Fruit fly (Drosophila melanogaster) whole organism, wandering third instar larva: ENCODE data around the gene CG11790.
A peak's percentile ranks its signal among the peaks of the same experiment; 100 is the strongest.

ENCODE experiments used
- Abd-B ChIP-seq: fragments of >200 bp; optimal IDR thresholded peaks from 2 replicates; lab custom pipeline; 2017; ENCODE audit warnings: missing biosample characterization, missing genetic modification characterization
- CG32264 ChIP-seq: fragments of 200-800 bp; sonication (Bioruptor generic); optimal IDR thresholded peaks from 2 replicates; lab custom pipeline; 2016; ENCODE audit warnings: missing biosample characterization, missing genetic modification characterization
- CG9705 ChIP-seq: fragments of 200-800 bp; sonication (Bioruptor generic); optimal IDR thresholded peaks from 2 replicates; lab custom pipeline; 2018; ENCODE audit warnings: missing biosample characterization, mild to moderate bottlenecking, missing genetic modification characterization
- Dfd ChIP-seq: fragments of >200 bp; optimal IDR thresholded peaks from 2 replicates; lab custom pipeline; 2017; ENCODE audit warnings: missing biosample characterization, missing genetic modification characterization
- Dif ChIP-seq: fragments of 200-275, 200-300 bp; sonication (Bioruptor generic); optimal IDR thresholded peaks from 2 replicates; lab custom pipeline; 2018; ENCODE audit warnings: missing biosample characterization, missing genetic modification characterization; ENCODE audit not compliant: partially characterized antibody
- GATAd ChIP-seq: sonication (Bioruptor generic); optimal IDR thresholded peaks from 2 replicates; lab custom pipeline; 2016; ENCODE audit warnings: missing biosample characterization, missing genetic modification characterization
- HLH106 ChIP-seq: fragments of 200-800 bp; optimal IDR thresholded peaks from 3 replicates; lab custom pipeline; 2019; ENCODE audit warnings: missing biosample characterization, mild to moderate bottlenecking, missing genetic modification characterization, moderate library complexity
- Hnf4 ChIP-seq: fragments of 200-800 bp; sonication (Bioruptor generic); optimal IDR thresholded peaks from 2 replicates; lab custom pipeline; 2016; ENCODE audit warnings: missing biosample characterization, mild to moderate bottlenecking, missing genetic modification characterization
- Hr83 ChIP-seq: fragments of 200-300 bp; sonication (Bioruptor generic); optimal IDR thresholded peaks from 2 replicates; lab custom pipeline; 2016; ENCODE audit warnings: missing biosample characterization, mild to moderate bottlenecking, missing genetic modification characterization, moderate library complexity; ENCODE audit not compliant: poor library complexity, severe bottlenecking
- Jra ChIP-seq: sonication (Bioruptor generic); optimal IDR thresholded peaks from 2 replicates; lab custom pipeline; 2016; ENCODE audit warnings: missing biosample characterization, missing genetic modification characterization
- Mio ChIP-seq: sonication (Bioruptor generic); optimal IDR thresholded peaks from 2 replicates; lab custom pipeline; 2016; ENCODE audit warnings: missing biosample characterization, missing genetic modification characterization
- Myc ChIP-seq: fragments of >200 bp; optimal IDR thresholded peaks from 2 replicates; lab custom pipeline; 2017
- N ChIP-seq: fragments of >200 bp; optimal IDR thresholded peaks from 2 replicates; lab custom pipeline; 2018; ENCODE audit warnings: missing biosample characterization, missing external identifiers, missing genetic modification characterization
- OdsH ChIP-seq: fragments of 200-800 bp; sonication (Bioruptor generic); optimal IDR thresholded peaks from 2 replicates; lab custom pipeline; 2016; ENCODE audit warnings: missing biosample characterization, mild to moderate bottlenecking, missing genetic modification characterization
- Rel ChIP-seq, 2 experiments: fragments of 200-800 bp; sonication (Bioruptor generic) in 1 of 2; optimal IDR thresholded peaks; 2 replicates in 1 of 2; 3 replicates in 1 of 2; lab custom pipeline; 2016 to 2019; ENCODE audit warnings: mild to moderate bottlenecking in 2 of 2, missing biosample characterization in 2 of 2, missing genetic modification characterization in 2 of 2, moderate library complexity in 1 of 2
- Sp1 ChIP-seq: fragments of 200-800 bp; sonication (Bioruptor generic); optimal IDR thresholded peaks from 3 replicates; lab custom pipeline; 2019; ENCODE audit warnings: missing biosample characterization, mild to moderate bottlenecking, missing genetic modification characterization, moderate library complexity
- Vsx2 ChIP-seq: fragments of 200-300, 225-300 bp; sonication (Bioruptor generic); optimal IDR thresholded peaks from 2 replicates; lab custom pipeline; 2018; ENCODE audit warnings: missing biosample characterization, missing genetic modification characterization; ENCODE audit not compliant: partially characterized antibody
- br ChIP-seq: fragments of 200-800 bp; sonication (Bioruptor generic); optimal IDR thresholded peaks from 2 replicates; lab custom pipeline; 2016; ENCODE audit warnings: missing biosample characterization, missing genetic modification characterization
- brk ChIP-seq: fragments of 200-800 bp; sonication (Bioruptor generic); optimal IDR thresholded peaks from 2 replicates; lab custom pipeline; 2016; ENCODE audit warnings: missing biosample characterization, mild to moderate bottlenecking, missing genetic modification characterization
- dl ChIP-seq, 2 experiments: fragments of 175-275, 200-275 bp in 1 of 2; fragments of 200-275 bp in 1 of 2; sonication (Bioruptor generic); optimal IDR thresholded peaks; lab custom pipeline; 2018; ENCODE audit warnings: mild to moderate bottlenecking in 2 of 2, missing biosample characterization in 2 of 2, missing genetic modification characterization in 2 of 2, moderate library complexity in 2 of 2; ENCODE audit not compliant: partially characterized antibody in 2 of 2, insufficient read depth in 1 of 2
- ey ChIP-seq: fragments of 200-800 bp; sonication (Bioruptor generic); optimal IDR thresholded peaks from 2 replicates; lab custom pipeline; 2016; ENCODE audit warnings: missing biosample characterization, missing genetic modification characterization
- foxo ChIP-seq, 2 experiments: fragments of 200-800 bp; sonication (Bioruptor generic); optimal IDR thresholded peaks; 2 replicates in 1 of 2; 3 replicates in 1 of 2; lab custom pipeline; 2016 to 2017; ENCODE audit warnings: missing biosample characterization in 2 of 2, missing genetic modification characterization in 2 of 2
- fru ChIP-seq: fragments of 200-800 bp; sonication (Bioruptor generic); optimal IDR thresholded peaks from 3 replicates; lab custom pipeline; 2016; ENCODE audit warnings: missing biosample characterization, mild to moderate bottlenecking, missing genetic modification characterization
- h ChIP-seq: fragments of 200-800 bp; sonication (Bioruptor generic); optimal IDR thresholded peaks from 3 replicates; lab custom pipeline; 2016; ENCODE audit warnings: missing biosample characterization, mild to moderate bottlenecking, missing genetic modification characterization
- lola ChIP-seq: fragments of >200 bp; optimal IDR thresholded peaks from 2 replicates; lab custom pipeline; 2017; ENCODE audit warnings: missing biosample characterization, missing genetic modification characterization
- pan ChIP-seq: fragments of >200 bp; optimal IDR thresholded peaks from 2 replicates; lab custom pipeline; 2017
- psq ChIP-seq: fragments of 200-800 bp; sonication (Bioruptor generic); optimal IDR thresholded peaks from 3 replicates; lab custom pipeline; 2017; ENCODE audit warnings: missing biosample characterization, mild to moderate bottlenecking, missing genetic modification characterization, moderate library complexity
- rgr ChIP-seq: fragments of 200-800 bp; sonication (Bioruptor generic); optimal IDR thresholded peaks from 3 replicates; lab custom pipeline; 2016; ENCODE audit warnings: missing biosample characterization, mild to moderate bottlenecking, missing genetic modification characterization
- sage ChIP-seq: fragments of 200-800 bp; sonication (Bioruptor generic); optimal IDR thresholded peaks from 2 replicates; lab custom pipeline; 2016; ENCODE audit warnings: missing biosample characterization, mild to moderate bottlenecking, missing genetic modification characterization
- tai ChIP-seq: sonication (Bioruptor generic); optimal IDR thresholded peaks from 2 replicates; lab custom pipeline; 2016; ENCODE audit warnings: missing biosample characterization, missing genetic modification characterization
- woc ChIP-seq: sonication (Bioruptor generic); optimal IDR thresholded peaks from 2 replicates; lab custom pipeline; 2016; ENCODE audit warnings: missing biosample characterization, mild to moderate bottlenecking, missing genetic modification characterization

CG11790 gene

DNA sequence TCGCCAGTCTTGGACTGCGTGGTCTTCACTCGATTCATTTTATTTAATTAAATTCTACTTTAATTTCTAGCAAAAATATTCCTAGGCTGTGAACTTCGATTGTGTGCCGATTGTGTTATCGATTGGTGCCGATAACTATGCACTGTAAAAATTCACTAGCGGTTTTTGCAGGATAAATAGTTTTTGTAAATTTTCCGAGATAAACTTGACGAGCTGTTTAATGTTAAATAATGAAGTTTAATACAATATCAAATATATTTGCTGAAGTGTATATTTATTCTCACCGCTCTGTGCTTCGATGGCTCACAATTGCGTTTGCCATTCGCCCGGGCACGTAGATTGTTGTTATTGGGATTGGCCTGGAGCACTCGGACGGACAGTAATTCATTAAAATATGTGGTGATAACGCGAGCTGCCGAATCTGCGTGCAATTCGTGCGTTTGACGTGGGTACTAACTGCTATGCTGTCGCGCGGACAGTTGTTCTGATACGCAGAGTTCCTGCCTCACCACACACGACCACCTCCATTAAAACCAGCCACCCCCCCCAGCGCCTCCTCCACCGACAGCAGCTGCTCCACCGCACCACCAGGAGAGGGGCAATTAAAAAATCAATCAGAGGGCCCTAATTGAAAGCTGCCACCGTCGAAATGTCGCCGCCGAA is 22.5 kb upstream of the CG11790 start, which contains the start of the genes EMC6 and Hr96 (continued):
- TF ChIP-seq brk (GFP tag; lab: Kevin White, UChicago): no peak
- no peak for TF ChIP-seq dl (GFP tag; optimal IDR thresholded peaks at IDR 0.05; lab: Kevin White, UChicago; ENCODE audit: insufficient read depth in 1 of 2, partially characterized antibody in 2 of 2)
- no peak for TF ChIP-seq lola (GFP tag; lab: Kevin White, UChicago)
- peak; percentile 14 to 94 for TF ChIP-seq foxo (GFP tag; optimal IDR thresholded peaks at IDR 0.05; lab: Kevin White, UChicago)
- no peak for TF ChIP-seq tai (GFP tag; lab: Kevin White, UChicago)
- TF ChIP-seq sage (GFP tag; lab: Kevin White, UChicago): no peak
- peak; percentile 92 for TF ChIP-seq ey (GFP tag; lab: Kevin White, UChicago)
- peak; percentile 60 for TF ChIP-seq Mio (GFP tag; lab: Kevin White, UChicago)
- TF ChIP-seq N: no peak
- peak; percentile 94 for TF ChIP-seq rgr

DNA sequence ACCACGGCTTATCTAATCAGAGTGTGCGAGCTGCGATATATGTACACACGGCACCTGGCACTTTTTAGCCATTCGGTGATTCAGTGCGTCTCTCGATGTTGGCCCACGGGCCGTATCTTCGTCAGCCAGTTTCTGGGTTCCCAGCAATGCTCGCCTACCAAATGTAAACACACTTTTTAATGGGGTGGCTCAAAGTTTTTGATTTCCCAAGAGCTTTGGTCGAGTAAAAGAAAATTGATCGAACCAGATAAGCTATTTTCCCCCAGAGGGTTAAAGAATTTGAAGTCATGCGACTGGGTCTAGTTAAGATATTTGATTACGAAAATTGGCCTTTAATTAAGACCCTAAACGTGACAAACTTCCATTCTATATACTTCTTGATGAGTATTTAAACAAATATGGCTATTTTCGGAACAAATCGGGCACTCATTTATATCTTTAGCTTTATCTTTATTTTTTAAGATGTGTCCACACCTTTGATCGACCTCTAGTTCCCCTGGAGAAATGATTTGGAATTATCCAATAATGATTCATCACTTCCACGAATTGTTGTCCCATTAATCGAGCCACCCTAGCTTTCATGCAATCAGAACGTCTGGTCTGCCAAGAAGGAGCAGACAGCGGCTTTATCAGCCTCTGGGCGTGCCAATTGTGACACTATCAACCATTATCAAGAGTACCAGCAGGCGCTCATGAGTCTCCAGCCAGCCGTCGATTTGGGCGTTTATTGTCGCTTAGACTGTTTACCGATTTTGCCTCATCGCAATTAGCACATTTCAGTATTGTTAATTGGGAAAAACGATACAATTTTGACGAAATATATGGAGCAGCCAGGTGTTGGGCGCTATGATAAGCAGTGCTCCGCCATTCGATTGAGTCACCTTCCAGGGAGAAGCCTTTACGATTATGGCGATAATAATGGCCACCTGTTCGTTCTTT is 20.0 kb upstream of the CG11790 start:
- TF ChIP-seq Dfd (no peak), Jra (GFP tag; lab: Kevin White, UChicago) (peak; percentile 50), Vsx2 (GFP tag; lab: Kevin White, UChicago) (no peak), Hr83 (peak; percentile 8), Sp1 (peak; percentile 79), rgr (peak; percentile 69), ey (GFP tag; lab: Kevin White, UChicago) (peak; percentile 72), foxo (GFP tag; optimal IDR thresholded peaks at IDR 0.05; lab: Kevin White, UChicago) (peak; percentile 72 to 81), fru (no peak), psq (GFP tag; lab: Kevin White, UChicago) (peak; percentile 60), CG32264 (GFP tag; lab: Kevin White, UChicago) (peak; percentile 79), Mio (GFP tag; lab: Kevin White, UChicago) (peak; percentile 39), OdsH (GFP tag; lab: Kevin White, UChicago) (peak; percentile 71), dl (GFP tag; optimal IDR thresholded peaks at IDR 0.05; lab: Kevin White, UChicago; ENCODE audit: insufficient read depth in 1 of 2, partially characterized antibody in 2 of 2) (no peak), Rel (GFP tag; optimal IDR thresholded peaks at IDR 0.05; lab: Kevin White, UChicago) (no peak), Rel (tag; optimal IDR thresholded peaks at IDR 0.05; lab: Kevin White, UChicago) (peak; percentile 13), h (GFP tag; lab: Kevin White, UChicago) (peak; percentile 77), woc (GFP tag; lab: Kevin White, UChicago) (no peak), CG9705 (peak; percentile 2), Dif (GFP tag; lab: Kevin White, UChicago) (peak; percentile 45)
- TF ChIP-seq, all 38 proteins: peak for 14

dm6 chr3R:25032686-25033085 is 14.8 kb upstream of the CG11790 start:
- no peak for TF ChIP-seq sage (GFP tag; lab: Kevin White, UChicago)
- TF ChIP-seq Myc (lab: Kevin White, UChicago): no peak
- TF ChIP-seq GATAd (GFP tag; lab: Kevin White, UChicago): no peak
- TF ChIP-seq fru: no peak

- TF ChIP-seq fru (no peak), Hr83 (peak; percentile 20)
- TF ChIP-seq, all 38 proteins: peak for 1
These were observed 14.3 kb upstream of the CG11790 start, which contains the start of gene Smg6 for dm6 chr3R:25033142-25033586. TSS of gene Smg6 (minus strand) at chr3R:25033465.

DNA sequence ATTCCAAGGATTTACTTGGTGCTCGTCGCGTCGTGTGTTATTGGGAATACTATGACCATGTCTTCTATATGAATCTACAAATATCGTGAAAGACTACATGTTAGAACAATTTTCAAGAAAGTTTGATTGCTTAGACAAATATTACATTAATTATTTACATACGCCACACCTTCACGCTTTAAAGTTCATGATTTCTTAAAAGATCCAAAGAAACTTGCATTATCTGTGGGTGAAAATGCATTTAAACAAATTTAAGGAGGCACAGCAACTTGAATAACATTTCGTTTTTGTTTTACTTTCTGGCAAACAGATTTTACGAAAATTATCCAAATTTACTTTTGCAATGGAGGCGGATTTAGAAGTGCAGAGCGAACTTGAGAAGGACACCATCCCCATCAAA is 10.9 kb upstream of the CG11790 start, which contains the start of gene CG31115:
TSS of gene CG31115 (plus strand) at position 301 of the 400 bp plus-strand sequence.
- TF ChIP-seq CG9705 (no peak), lola (GFP tag; lab: Kevin White, UChicago) (no peak), rgr (no peak), br (GFP tag; lab: Kevin White, UChicago) (no peak), Dif (GFP tag; lab: Kevin White, UChicago) (no peak), sage (GFP tag; lab: Kevin White, UChicago) (no peak), Abd-B (no peak), HLH106 (tag; lab: Kevin White, UChicago) (no peak), N (no peak), Hnf4 (GFP tag; lab: Kevin White, UChicago) (no peak), Rel (GFP tag; optimal IDR thresholded peaks at IDR 0.05; lab: Kevin White, UChicago) (no peak), Rel (tag; optimal IDR thresholded peaks at IDR 0.05; lab: Kevin White, UChicago) (no peak), brk (GFP tag; lab: Kevin White, UChicago) (no peak), h (GFP tag; lab: Kevin White, UChicago) (no peak), Sp1 (no peak), pan (no peak)
